Worm (Caenorhabditis elegans) whole organism, mixed stage, embryonic: ENCODE measurements around the gene nep-6.
A peak's percentile ranks its signal among the peaks of the same experiment; 100 is the strongest.

ENCODE experiments used
- M03D4.4 ChIP-seq: sonication (generic microtip); optimal IDR thresholded peaks from 2 replicates; lab custom pipeline; 2017; ENCODE audit warnings: mild to moderate bottlenecking, missing genetic modification characterization, missing compliant biosample characterization
- bed-3 ChIP-seq: fragments of 200-800 bp; sonication (Bioruptor generic); optimal IDR thresholded peaks from 3 replicates; lab custom pipeline; 2018; ENCODE audit warnings: mild to moderate bottlenecking, missing genetic modification characterization, moderate library complexity, missing compliant biosample characterization
- blmp-1 ChIP-seq: fragments of 150-350 bp; optimal IDR thresholded peaks from 2 replicates; lab custom pipeline; 2014; ENCODE audit warnings: missing biosample characterization, missing genetic modification characterization
- ceh-39 ChIP-seq: fragments of 150-350 bp; optimal IDR thresholded peaks from 2 replicates; lab custom pipeline; 2014; ENCODE audit warnings: missing biosample characterization, missing genetic modification characterization
- ceh-43 ChIP-seq: fragments of 200-800 bp; sonication (Bioruptor generic); optimal IDR thresholded peaks from 2 replicates; lab custom pipeline; 2018; ENCODE audit warnings: mild to moderate bottlenecking, missing genetic modification characterization, moderate library complexity, missing compliant biosample characterization
- ceh-83 ChIP-seq: fragments of 200-800 bp; sonication (Bioruptor generic); optimal IDR thresholded peaks from 2 replicates; lab custom pipeline; 2018; ENCODE audit warnings: mild to moderate bottlenecking, missing genetic modification characterization, missing compliant biosample characterization
- cnd-1 ChIP-seq: fragments of 200-800 bp; sonication (Bioruptor generic); optimal IDR thresholded peaks from 2 replicates; lab custom pipeline; 2018; ENCODE audit warnings: mild to moderate bottlenecking, missing genetic modification characterization, missing compliant biosample characterization
- drap-1 ChIP-seq: fragments of 200-800 bp; sonication (Bioruptor generic); optimal IDR thresholded peaks from 3 replicates; lab custom pipeline; 2018; ENCODE audit warnings: mild to moderate bottlenecking, missing genetic modification characterization, missing compliant biosample characterization
- elt-1 ChIP-seq: sonication (generic microtip); optimal IDR thresholded peaks from 2 replicates; lab custom pipeline; 2017; ENCODE audit warnings: missing genetic modification characterization, mild to moderate bottlenecking, missing compliant biosample characterization, antibody characterized with exemption, moderate library complexity, borderline replicate concordance; ENCODE audit not compliant: insufficient read depth
- elt-3 ChIP-seq: fragments of 150-350 bp; optimal IDR thresholded peaks from 2 replicates; lab custom pipeline; 2014; ENCODE audit warnings: missing biosample characterization, missing genetic modification characterization
- flh-1 ChIP-seq: fragments of 200-800 bp; sonication (Bioruptor generic); optimal IDR thresholded peaks from 2 replicates; lab custom pipeline; 2018; ENCODE audit warnings: mild to moderate bottlenecking, missing genetic modification characterization, moderate library complexity, missing compliant biosample characterization
- ham-2 ChIP-seq: fragments of 200-800 bp; sonication (Bioruptor generic); optimal IDR thresholded peaks from 2 replicates; lab custom pipeline; 2018; ENCODE audit warnings: mild to moderate bottlenecking, missing genetic modification characterization, missing compliant biosample characterization
- hlh-1 ChIP-seq: fragments of 150-350 bp; optimal IDR thresholded peaks from 2 replicates; lab custom pipeline; 2014; ENCODE audit warnings: missing biosample characterization, missing genetic modification reagents, missing genetic modification characterization
- lin-13 ChIP-seq: fragments of 150-350 bp; optimal IDR thresholded peaks from 2 replicates; lab custom pipeline; 2014; ENCODE audit warnings: missing biosample characterization, missing genetic modification characterization
- lin-32 ChIP-seq: fragments of 200-800 bp; sonication (Bioruptor generic); optimal IDR thresholded peaks from 2 replicates; lab custom pipeline; 2018; ENCODE audit warnings: mild to moderate bottlenecking, missing genetic modification characterization, missing compliant biosample characterization
- mab-5 ChIP-seq: fragments of 150-350 bp; optimal IDR thresholded peaks from 2 replicates; lab custom pipeline; 2014; ENCODE audit warnings: missing biosample characterization, missing genetic modification characterization
- mls-2 ChIP-seq: sonication (generic microtip); optimal IDR thresholded peaks from 2 replicates; lab custom pipeline; 2016; ENCODE audit warnings: mild to moderate bottlenecking, missing genetic modification characterization, moderate library complexity, missing compliant biosample characterization
- nhr-2 ChIP-seq: fragments of 150-350 bp; optimal IDR thresholded peaks from 2 replicates; lab custom pipeline; 2014; ENCODE audit warnings: missing biosample characterization, missing genetic modification characterization
- nhr-237 ChIP-seq: fragments of 150-350 bp; optimal IDR thresholded peaks from 2 replicates; lab custom pipeline; 2014; ENCODE audit warnings: missing biosample characterization, missing genetic modification characterization
- nhr-76 ChIP-seq: sonication (generic microtip); optimal IDR thresholded peaks from 2 replicates; lab custom pipeline; 2017; ENCODE audit warnings: missing biosample characterization, missing genetic modification characterization
- pha-4 ChIP-seq: fragments of 150-350 bp; optimal IDR thresholded peaks from 2 replicates; lab custom pipeline; 2018; ENCODE audit warnings: missing biosample characterization, missing genetic modification reagents, missing genetic modification characterization
- sem-2 ChIP-seq: fragments of 200-800 bp; sonication (Bioruptor generic); optimal IDR thresholded peaks from 2 replicates; lab custom pipeline; 2018; ENCODE audit warnings: mild to moderate bottlenecking, missing genetic modification characterization, missing compliant biosample characterization
- snpc-4 ChIP-seq: fragments of 150-350 bp; optimal IDR thresholded peaks from 2 replicates; lab custom pipeline; 2014; ENCODE audit warnings: missing biosample characterization, missing genetic modification characterization
- sptf-1 ChIP-seq: sonication (generic microtip); optimal IDR thresholded peaks from 2 replicates; lab custom pipeline; 2017; ENCODE audit warnings: mild to moderate bottlenecking, missing genetic modification characterization, moderate library complexity, missing compliant biosample characterization
- tbx-8 ChIP-seq: fragments of 200-800 bp; sonication (Bioruptor generic); optimal IDR thresholded peaks from 2 replicates; lab custom pipeline; 2018; ENCODE audit warnings: mild to moderate bottlenecking, missing genetic modification characterization, moderate library complexity, missing compliant biosample characterization
- unc-120 ChIP-seq: sonication (generic microtip); optimal IDR thresholded peaks from 2 replicates; lab custom pipeline; 2017; ENCODE audit warnings: missing genetic modification characterization, missing compliant biosample characterization; ENCODE audit not compliant: poor library complexity, severe bottlenecking
- unc-62 ChIP-seq: fragments of 150-350 bp; optimal IDR thresholded peaks from 2 replicates; lab custom pipeline; 2014; ENCODE audit warnings: missing biosample characterization, missing genetic modification reagents, missing genetic modification characterization
- zip-8 ChIP-seq: fragments of 150-350 bp; optimal IDR thresholded peaks from 2 replicates; lab custom pipeline; 2014; ENCODE audit warnings: missing biosample characterization, missing genetic modification characterization
- ztf-11 ChIP-seq: fragments of 150-350 bp; optimal IDR thresholded peaks from 2 replicates; lab custom pipeline; 2014; ENCODE audit warnings: missing biosample characterization, missing genetic modification characterization

The nep-6 gene

DNA sequence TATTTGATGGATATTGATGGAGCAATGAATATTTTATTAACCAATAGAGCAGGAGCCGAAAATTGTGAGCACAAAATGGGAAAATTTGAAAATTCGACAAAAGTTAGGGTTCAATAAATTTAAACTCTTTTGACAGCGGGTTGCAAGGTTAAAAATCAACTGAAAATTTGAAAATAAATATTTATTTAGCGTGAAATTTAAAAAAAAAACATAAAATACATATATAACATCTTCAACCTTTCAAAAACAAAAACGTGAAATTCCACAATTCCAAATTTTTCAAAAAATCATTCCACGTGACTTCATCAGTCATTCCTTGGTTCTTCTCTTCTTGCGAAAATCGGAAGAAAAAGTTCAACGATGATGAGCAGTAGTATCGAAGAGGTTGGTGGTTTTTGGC lies 12.8 kb downstream of the nep-6 start, which contains the start of gene C16C8.18:
TSS of gene C16C8.18 (plus strand) at position 301 of the 400 bp plus-strand sequence.
- TF ChIP-seq blmp-1 (tag; lab: Kevin White, UChicago) = no peak
- no peak for TF ChIP-seq unc-62 (GFP tag; lab: Kevin White, UChicago)
- no peak for TF ChIP-seq cnd-1
- TF ChIP-seq ceh-43 (GFP tag; lab: Kevin White, UChicago) = no peak
- TF ChIP-seq nhr-76 (tag; lab: Kevin White, UChicago) = no peak
- TF ChIP-seq lin-32 (GFP tag; lab: Kevin White, UChicago) = no peak
- no peak for TF ChIP-seq bed-3 (GFP tag; lab: Kevin White, UChicago)
- no peak for TF ChIP-seq ham-2 (GFP tag; lab: Kevin White, UChicago)
- TF ChIP-seq elt-3 = no peak
- no peak for TF ChIP-seq ztf-11 (tag; lab: Kevin White, UChicago)
- TF ChIP-seq mab-5 (tag; lab: Kevin White, UChicago) = no peak
- TF ChIP-seq zip-8 (tag; lab: Kevin White, UChicago) = no peak

DNA sequence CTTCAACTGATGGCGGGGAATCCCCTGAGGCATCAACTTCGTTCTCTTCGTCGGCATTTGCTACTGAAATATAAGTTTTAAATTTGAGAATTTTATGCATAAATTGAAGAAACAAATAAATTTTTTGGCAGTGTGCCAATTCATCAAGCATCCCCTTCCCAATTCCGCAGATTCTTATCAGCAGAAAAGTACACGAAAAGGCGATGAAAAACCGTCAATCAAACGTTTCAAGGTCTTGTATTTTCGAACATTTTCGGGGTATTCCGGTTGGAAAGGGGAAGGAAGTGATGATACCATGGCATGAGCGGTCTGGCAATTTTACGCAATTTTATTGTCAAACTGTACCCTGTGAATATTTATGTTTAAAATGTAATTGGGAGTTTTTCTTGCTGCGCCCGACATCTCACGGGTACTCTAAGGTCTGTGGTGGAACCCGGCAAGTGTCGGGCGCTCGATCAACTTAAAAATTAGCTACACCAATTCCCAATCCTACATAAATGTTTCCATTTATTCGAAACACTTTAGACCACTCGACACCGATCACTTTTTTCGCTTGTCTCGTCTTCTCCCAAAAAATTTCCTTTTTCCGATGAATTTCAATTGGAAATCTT lies 18.4 kb downstream of the nep-6 start:
- TF ChIP-seq hlh-1 (tag; lab: Kevin White, UChicago) (no peak), nhr-2 (no peak), ceh-39 (no peak), lin-13 (no peak), cnd-1 (no peak), mab-5 (tag; lab: Kevin White, UChicago) (no peak)
- TF ChIP-seq, all 35 proteins: peak for 0

DNA sequence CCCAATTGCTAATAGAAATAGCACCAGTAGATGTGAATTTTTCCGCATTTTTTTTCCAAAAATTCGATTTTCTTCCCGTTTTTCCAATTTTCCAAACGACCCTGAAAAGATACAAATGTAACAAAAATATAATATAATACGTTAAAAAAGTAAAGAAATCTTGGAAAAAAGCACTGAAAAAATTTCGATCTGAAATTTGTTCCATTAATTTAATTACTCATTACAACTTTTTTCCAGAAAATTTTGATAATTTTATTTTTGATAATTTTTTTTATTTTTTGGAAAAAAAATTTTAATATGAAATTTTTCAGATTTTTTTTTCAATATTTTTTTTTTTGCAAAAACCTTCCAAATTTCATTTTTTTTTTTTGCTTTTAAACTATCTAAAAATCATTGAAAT lies 19.8 kb downstream of the nep-6 start, which contains the start of gene skpo-2:
TSS of gene skpo-2 (minus strand) at position 101 of the 400 bp plus-strand sequence.
- TF ChIP-seq snpc-4 (tag; lab: Kevin White, UChicago) (no peak), ceh-39 (no peak), mab-5 (tag; lab: Kevin White, UChicago) (no peak), elt-1 (no peak), nhr-76 (tag; lab: Kevin White, UChicago) (no peak), ceh-83 (no peak), lin-32 (GFP tag; lab: Kevin White, UChicago) (no peak), blmp-1 (tag; lab: Kevin White, UChicago) (no peak), lin-13 (no peak), pha-4 (tag; lab: Kevin White, UChicago) (no peak)

DNA sequence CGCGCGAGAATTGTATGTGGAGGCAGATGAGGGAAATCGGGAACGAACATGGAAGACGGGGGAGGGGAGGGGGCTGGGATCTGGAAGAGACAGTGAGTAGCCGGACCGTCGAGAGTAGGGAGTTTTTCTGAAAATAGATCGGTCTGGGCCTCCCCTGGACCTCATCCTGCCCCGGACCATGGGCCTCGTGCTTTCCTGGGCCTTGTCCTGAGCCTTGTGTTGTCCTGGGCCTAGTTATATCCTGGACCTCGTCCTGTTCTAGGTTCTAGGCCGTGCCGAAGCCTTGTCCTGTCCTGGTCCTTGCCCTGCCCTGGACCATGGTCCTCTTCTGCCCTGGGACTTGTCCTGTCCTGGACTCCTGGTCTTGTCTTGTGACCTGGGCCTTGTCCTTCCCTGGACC lies 20.8 kb downstream of the nep-6 start:
- TF ChIP-seq ceh-83 (peak; percentile 33), hlh-1 (tag; lab: Kevin White, UChicago) (no peak)

DNA sequence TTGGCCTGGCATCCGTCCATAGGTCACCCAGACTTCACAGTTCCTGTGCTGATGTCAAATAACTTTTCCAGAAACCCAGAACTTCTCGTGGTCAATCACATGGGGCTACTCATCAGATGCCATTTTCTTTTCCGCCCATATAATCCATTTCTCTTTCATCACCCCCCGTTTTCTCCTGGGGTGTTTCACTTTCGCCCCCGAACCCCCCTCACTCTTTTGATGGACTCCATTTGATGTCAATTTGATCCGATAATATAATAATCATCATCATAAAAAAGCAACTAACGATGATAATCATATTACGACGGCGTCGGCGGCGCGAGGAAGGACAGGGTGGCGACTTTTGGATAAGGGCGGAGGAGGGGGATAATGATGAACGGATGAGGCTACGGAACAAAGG lies 21.7 kb downstream of the nep-6 start:
- TF ChIP-seq snpc-4 (tag; lab: Kevin White, UChicago) = no peak
- peak; percentile 90 for TF ChIP-seq blmp-1 (tag; lab: Kevin White, UChicago)

DNA sequence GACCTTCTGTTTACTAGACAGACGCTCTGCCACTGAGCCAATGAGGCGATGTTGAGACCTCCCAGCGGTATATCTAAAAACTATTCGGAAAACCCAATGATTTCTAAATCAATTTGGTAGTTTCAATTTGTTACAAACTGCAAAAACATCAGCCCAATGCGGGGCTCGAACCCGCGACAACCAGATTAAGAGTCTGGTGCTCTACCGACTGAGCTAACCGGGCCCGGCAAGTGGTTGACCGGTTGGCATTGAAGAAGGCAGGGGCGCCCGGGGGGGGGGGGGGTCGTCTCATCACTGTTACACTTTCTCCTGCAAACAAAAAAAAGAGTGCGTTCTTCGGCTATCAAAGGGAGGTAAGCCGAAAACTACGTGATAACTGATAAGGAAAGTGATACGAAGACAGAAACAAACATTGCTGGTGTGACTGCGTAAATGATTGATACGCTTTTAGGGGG lies 22.6 kb downstream of the nep-6 start:
- TF ChIP-seq ham-2 (GFP tag; lab: Kevin White, UChicago) (peak; percentile 68), tbx-8 (GFP tag; lab: Kevin White, UChicago) (no peak), sptf-1 (tag; lab: Kevin White, UChicago) (peak; percentile 71), pha-4 (tag; lab: Kevin White, UChicago) (no peak), mls-2 (tag; lab: Kevin White, UChicago) (peak; percentile 64), unc-120 (tag; lab: Kevin White, UChicago) (peak; percentile 37), bed-3 (GFP tag; lab: Kevin White, UChicago) (peak; percentile 33), lin-32 (GFP tag; lab: Kevin White, UChicago) (peak; percentile 65), flh-1 (GFP tag; lab: Kevin White, UChicago) (peak; percentile 24), M03D4.4 (tag; lab: Kevin White, UChicago) (peak; percentile 76), drap-1 (peak; percentile 68), sem-2 (GFP tag; lab: Kevin White, UChicago) (peak; percentile 55), cnd-1 (peak; percentile 66), nhr-76 (tag; lab: Kevin White, UChicago) (no peak), ceh-83 (peak; percentile 88), nhr-237 (no peak)
